Fruit fly (Drosophila melanogaster) whole organism, embryonic: ENCODE measurements around the gene sordd2.
A peak's percentile ranks its signal among the peaks of the same experiment; 100 is the strongest.

Experiments used
- CG10366 ChIP-seq: fragments of 200-800 bp; sonication (Bioruptor generic); IDR thresholded peaks from 2 replicates; pipeline ENCODE4 v1.3.6; 2022; ENCODE audit warnings: missing biosample characterization, missing genetic modification characterization
- CG12155 ChIP-seq: fragments of 200-800 bp; sonication (Bioruptor generic); optimal IDR thresholded peaks from 3 replicates; lab custom pipeline; 2016; ENCODE audit warnings: missing biosample characterization, missing genetic modification characterization
- CG1233 ChIP-seq: fragments of 200-800 bp; sonication (Bioruptor generic); optimal IDR thresholded peaks from 4 replicates; lab custom pipeline; 2018; ENCODE audit warnings: missing biosample characterization, mild to moderate bottlenecking, missing genetic modification characterization
- CG14014 ChIP-seq: fragments of 200-800 bp; sonication (Bioruptor generic); IDR thresholded peaks from 2 replicates; pipeline ENCODE4 v1.3.6; 2022; ENCODE audit warnings: missing biosample characterization, missing genetic modification characterization
- CG14667 ChIP-seq: fragments of 200-800 bp; sonication (Bioruptor generic); IDR thresholded peaks from 2 replicates; pipeline ENCODE4 v1.3.6; 2022; ENCODE audit warnings: missing biosample characterization, missing genetic modification characterization
- CG17186 ChIP-seq: fragments of 200-800 bp; sonication (Bioruptor generic); optimal IDR thresholded peaks from 3 replicates; lab custom pipeline; 2017; ENCODE audit warnings: missing biosample characterization, missing genetic modification reagents, missing genetic modification characterization
- CG17328 ChIP-seq: fragments of 200-800 bp; sonication (Bioruptor generic); IDR thresholded peaks from 2 replicates; pipeline ENCODE4 v1.3.6; 2022; ENCODE audit warnings: missing biosample characterization, missing genetic modification characterization
- CG17385 ChIP-seq: fragments of 200-800 bp; sonication (Bioruptor generic); optimal IDR thresholded peaks from 3 replicates; lab custom pipeline; 2018; ENCODE audit warnings: missing biosample characterization, mild to moderate bottlenecking, missing genetic modification characterization
- CG17829 ChIP-seq: fragments of 200-800 bp; optimal IDR thresholded peaks from 2 replicates; lab custom pipeline; 2019; ENCODE audit warnings: missing biosample characterization, mild to moderate bottlenecking, missing genetic modification characterization, moderate library complexity
- CG17912 ChIP-seq: fragments of 200-800 bp; sonication (Bioruptor generic); optimal IDR thresholded peaks from 2 replicates; lab custom pipeline; 2018; ENCODE audit warnings: missing biosample characterization, mild to moderate bottlenecking, missing genetic modification characterization
- CG1792 ChIP-seq: fragments of 200-800 bp; sonication (Bioruptor generic); optimal IDR thresholded peaks from 2 replicates; lab custom pipeline; 2016; ENCODE audit warnings: missing biosample characterization, missing genetic modification characterization
- CG2875 ChIP-seq: fragments of 200-800 bp; sonication (Bioruptor generic); optimal IDR thresholded peaks from 2 replicates; lab custom pipeline; 2017; ENCODE audit warnings: missing biosample characterization, mild to moderate bottlenecking, missing genetic modification characterization, missing genetic modification reagents
- CG33557 ChIP-seq: fragments of 200-800 bp; sonication (Bioruptor generic); optimal IDR thresholded peaks from 2 replicates; lab custom pipeline; 2019; ENCODE audit warnings: missing biosample characterization, mild to moderate bottlenecking, missing genetic modification characterization, moderate library complexity
- CG3847 ChIP-seq: fragments of 200-800 bp; sonication (Bioruptor generic); IDR thresholded peaks from 2 replicates; pipeline ENCODE4 v1.3.6; 2022; ENCODE audit warnings: missing biosample characterization, missing genetic modification characterization
- CG4404 ChIP-seq: fragments of 200-800 bp; sonication (Bioruptor generic); IDR thresholded peaks from 2 replicates; pipeline ENCODE4 v1.3.6; 2022; ENCODE audit warnings: missing biosample characterization, missing genetic modification characterization
- CG7271 ChIP-seq: fragments of 200-800 bp; sonication (Bioruptor generic); optimal IDR thresholded peaks from 2 replicates; lab custom pipeline; 2018; ENCODE audit warnings: missing biosample characterization, mild to moderate bottlenecking, missing genetic modification characterization, moderate library complexity
- CG7357 ChIP-seq: fragments of 200-800 bp; sonication (Bioruptor generic); IDR thresholded peaks from 3 replicates; pipeline ENCODE4 v1.3.6; 2022; ENCODE audit warnings: missing biosample characterization, missing genetic modification characterization
- CG7372 ChIP-seq: fragments of 200-800 bp; sonication (Bioruptor generic); IDR thresholded peaks from 2 replicates; pipeline ENCODE4 v1.3.6; 2022; ENCODE audit warnings: missing biosample characterization, missing genetic modification characterization
- Chrac-16 ChIP-seq: fragments of 200-800 bp; sonication (Bioruptor generic); optimal IDR thresholded peaks from 3 replicates; lab custom pipeline; 2016; ENCODE audit warnings: missing biosample characterization, missing genetic modification characterization
- D19A ChIP-seq: fragments of 200-800 bp; optimal IDR thresholded peaks from 3 replicates; lab custom pipeline; 2019; ENCODE audit warnings: missing biosample characterization, mild to moderate bottlenecking, missing genetic modification characterization, moderate library complexity
- Dip3 ChIP-seq: fragments of 200-800 bp; sonication (Bioruptor generic); optimal IDR thresholded peaks from 3 replicates; lab custom pipeline; 2016; ENCODE audit warnings: missing biosample characterization, missing genetic modification characterization
- Doc3 ChIP-seq: fragments of 200-800 bp; sonication (Bioruptor generic); IDR thresholded peaks from 3 replicates; pipeline ENCODE4 v1.3.6; 2022; ENCODE audit warnings: missing biosample characterization, missing genetic modification characterization; ENCODE audit not compliant: partially characterized antibody
- Fer3 ChIP-seq: fragments of 200-800 bp; sonication (Bioruptor generic); optimal IDR thresholded peaks from 2 replicates; lab custom pipeline; 2018; ENCODE audit warnings: missing biosample characterization, mild to moderate bottlenecking, missing genetic modification characterization, moderate library complexity
- Hsf ChIP-seq: fragments of 200-800 bp; sonication (Bioruptor generic); optimal IDR thresholded peaks from 3 replicates; lab custom pipeline; 2016; ENCODE audit warnings: missing biosample characterization, missing genetic modification characterization
- MBD-R2 ChIP-seq: fragments of 200-800 bp; sonication (Bioruptor generic); IDR thresholded peaks from 2 replicates; pipeline ENCODE4 v1.3.6; 2022; ENCODE audit warnings: missing biosample characterization, missing genetic modification characterization
- NfI ChIP-seq: fragments of 200-800 bp; sonication (Bioruptor generic); optimal IDR thresholded peaks from 3 replicates; lab custom pipeline; 2018; ENCODE audit warnings: missing biosample characterization, mild to moderate bottlenecking, missing genetic modification characterization, moderate library complexity
- Oaz ChIP-seq: fragments of 200-800 bp; sonication (Bioruptor generic); IDR thresholded peaks from 2 replicates; pipeline ENCODE4 v1.3.6; 2022; ENCODE audit warnings: missing biosample characterization, missing genetic modification characterization
- Sry-δ ChIP-seq: fragments of 200-800 bp; sonication (Bioruptor generic); optimal IDR thresholded peaks from 2 replicates; lab custom pipeline; 2016; ENCODE audit warnings: missing biosample characterization, missing genetic modification characterization
- Taf1 ChIP-seq: fragments of 200-800 bp; sonication (Bioruptor generic); IDR thresholded peaks from 2 replicates; pipeline ENCODE4 v1.3.6; 2022; ENCODE audit warnings: missing biosample characterization, missing genetic modification characterization
- aop ChIP-seq: fragments of 200-800 bp; sonication (Bioruptor generic); IDR thresholded peaks from 2 replicates; pipeline ENCODE4 v1.3.6; 2022; ENCODE audit warnings: missing biosample characterization, missing genetic modification characterization
- ap ChIP-seq: fragments of 200-800 bp; sonication (Bioruptor generic); IDR thresholded peaks from 2 replicates; pipeline ENCODE4 v1.3.6; 2022; ENCODE audit warnings: missing biosample characterization, missing genetic modification characterization
- bab2 ChIP-seq: fragments of 200-800 bp; sonication (Bioruptor generic); optimal IDR thresholded peaks from 2 replicates; lab custom pipeline; 2016; ENCODE audit warnings: missing biosample characterization, missing genetic modification characterization
- croc ChIP-seq: fragments of 200-800 bp; sonication (Bioruptor generic); conservative IDR thresholded peaks from 3 replicates; pipeline ENCODE4 v1.3.6; 2022; ENCODE audit warnings: missing biosample characterization, missing genetic modification characterization
- dmrt11E ChIP-seq: fragments of 200-800 bp; sonication (Bioruptor generic); optimal IDR thresholded peaks from 3 replicates; lab custom pipeline; 2018; ENCODE audit warnings: missing biosample characterization, mild to moderate bottlenecking, missing genetic modification characterization, moderate library complexity
- dpn ChIP-seq, 2 experiments: fragments of 200-800 bp; sonication (Bioruptor generic); optimal IDR thresholded peaks; 3 replicates each; lab custom pipeline; 2016; ENCODE audit warnings: missing biosample characterization in 2 of 2, missing genetic modification characterization in 2 of 2
- dysf ChIP-seq: fragments of 200-800 bp; sonication (Bioruptor generic); IDR thresholded peaks from 3 replicates; pipeline ENCODE4 v1.3.6; 2022; ENCODE audit warnings: missing biosample characterization, missing genetic modification characterization
- exex ChIP-seq: fragments of 200-800 bp; sonication (Bioruptor generic); optimal IDR thresholded peaks from 4 replicates; lab custom pipeline; 2018; ENCODE audit warnings: missing biosample characterization, mild to moderate bottlenecking, missing genetic modification characterization, moderate library complexity
- fd96Cb ChIP-seq: fragments of 200-800 bp; sonication (Bioruptor generic); optimal IDR thresholded peaks from 2 replicates; lab custom pipeline; 2018; ENCODE audit warnings: missing biosample characterization, mild to moderate bottlenecking, missing genetic modification characterization, moderate library complexity
- hbn ChIP-seq: fragments of 200-800 bp; sonication (Bioruptor generic); IDR thresholded peaks from 2 replicates; pipeline ENCODE4 v1.3.6; 2022; ENCODE audit warnings: missing biosample characterization, missing genetic modification characterization; ENCODE audit not compliant: partially characterized antibody
- kay ChIP-seq: fragments of 200-800 bp; sonication (Bioruptor generic); optimal IDR thresholded peaks from 2 replicates; lab custom pipeline; 2016; ENCODE audit warnings: missing biosample characterization, missing genetic modification characterization
- lab ChIP-seq: fragments of 200-800 bp; sonication (Bioruptor generic); optimal IDR thresholded peaks from 3 replicates; lab custom pipeline; 2017; ENCODE audit warnings: missing biosample characterization, missing genetic modification characterization, mild to moderate bottlenecking, moderate library complexity, missing genetic modification reagents
- lola ChIP-seq, 3 experiments: fragments of >200 bp in 2 of 3; fragments of 200-800 bp in 1 of 3; sonication (Bioruptor generic) in 1 of 3; optimal IDR thresholded peaks; 2 replicates each; lab custom pipeline; 2017 to 2019; ENCODE audit warnings: missing biosample characterization in 3 of 3, missing genetic modification characterization in 3 of 3, mild to moderate bottlenecking in 1 of 3, moderate library complexity in 1 of 3
- nerfin-2 ChIP-seq: fragments of 200-800 bp; sonication (Bioruptor generic); IDR thresholded peaks from 2 replicates; pipeline ENCODE4 v1.3.6; 2022; ENCODE audit warnings: missing biosample characterization, missing genetic modification characterization; ENCODE audit not compliant: partially characterized antibody
- pum ChIP-seq: fragments of 200-800 bp; sonication (Bioruptor generic); optimal IDR thresholded peaks from 2 replicates; lab custom pipeline; 2016; ENCODE audit warnings: missing biosample characterization, missing genetic modification characterization
- sd ChIP-seq: fragments of 200-800 bp; sonication (Bioruptor generic); optimal IDR thresholded peaks from 3 replicates; lab custom pipeline; 2018; ENCODE audit warnings: missing biosample characterization, mild to moderate bottlenecking, missing genetic modification characterization, moderate library complexity
- slbo ChIP-seq: fragments of 200-800 bp; sonication (Bioruptor generic); IDR thresholded peaks from 2 replicates; pipeline ENCODE4 v1.3.6; 2022; ENCODE audit warnings: missing biosample characterization, missing genetic modification characterization
- sna ChIP-seq: fragments of 200-800 bp; sonication (Bioruptor generic); IDR thresholded peaks from 2 replicates; pipeline ENCODE4 v1.3.6; 2022; ENCODE audit warnings: missing biosample characterization, missing genetic modification characterization; ENCODE audit not compliant: partially characterized antibody
- sob ChIP-seq: fragments of 200-800 bp; sonication (Bioruptor generic); IDR thresholded peaks from 2 replicates; pipeline ENCODE4 v1.3.6; 2022; ENCODE audit warnings: missing biosample characterization, missing genetic modification characterization
- tna ChIP-seq: fragments of 200-800 bp; sonication (Bioruptor generic); IDR thresholded peaks from 2 replicates; pipeline ENCODE4 v1.3.6; 2022; ENCODE audit warnings: missing biosample characterization, missing genetic modification characterization; ENCODE audit not compliant: partially characterized antibody
- tx ChIP-seq: fragments of 200-800 bp; sonication (Bioruptor generic); optimal IDR thresholded peaks from 2 replicates; lab custom pipeline; 2016; ENCODE audit warnings: missing biosample characterization, missing genetic modification characterization

Gene sordd2

DNA sequence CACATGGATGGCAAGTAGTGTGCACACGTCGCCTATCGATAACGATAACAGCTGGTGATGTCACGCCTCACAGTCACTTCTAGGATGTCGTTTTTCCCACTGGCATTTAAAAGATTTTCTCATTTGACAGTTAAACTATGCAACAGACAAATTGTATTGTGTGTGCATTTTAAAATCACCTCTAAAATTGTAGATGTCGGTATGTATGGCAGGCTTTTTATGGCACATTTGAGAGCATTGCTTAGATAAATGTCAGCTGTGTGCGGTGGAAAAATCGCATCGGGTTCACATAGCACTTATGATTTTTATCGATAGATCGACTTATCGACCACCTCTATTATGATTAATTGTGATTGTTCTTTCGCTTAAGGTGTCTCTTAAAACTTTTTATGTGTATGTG, 45.2 kb upstream of the sordd2 start, which contains the start of the genes ArgRS and CG8578 (continued):
- TF ChIP-seq CG7357 (GFP tag; lab: Robert Waterston, UW), result peak; percentile 98
- TF ChIP-seq Hsf (GFP tag; lab: Kevin White, UChicago), result peak; percentile 37
- peak; percentile 71 for TF ChIP-seq CG1233 (GFP tag; lab: Kevin White, UChicago)
- TF ChIP-seq CG17912 (GFP tag; lab: Kevin White, UChicago), result no peak
- no peak; the same call in 1 of the 2 replicates for TF ChIP-seq CG14667
- TF ChIP-seq CG17328 (GFP tag; lab: Robert Waterston, UW), result peak; percentile 27; the same call in 1 of the 2 replicates
- peak; percentile 77 for TF ChIP-seq sna (GFP tag; lab: Robert Waterston, UW)
- peak; percentile 62 to 88 for TF ChIP-seq dpn (GFP tag; optimal IDR thresholded peaks at IDR 0.05; lab: Kevin White, UChicago)
- TF ChIP-seq CG17186, result peak; percentile 66
- TF ChIP-seq dmrt11E (tag; lab: Kevin White, UChicago), result peak; percentile 12
- TF ChIP-seq CG2875 (GFP tag; lab: Kevin White, UChicago), result no peak
- TF ChIP-seq lab, result no peak
- TF ChIP-seq CG3847, result no peak
- TF ChIP-seq Chrac-16 (GFP tag; lab: Kevin White, UChicago), result peak; percentile 27
- TF ChIP-seq dysf, result peak; percentile 84; the same call in 1 of the 3 replicates
- peak; percentile 77 for TF ChIP-seq CG7372 (GFP tag; lab: Robert Waterston, UW)
- TF ChIP-seq tx (GFP tag; lab: Kevin White, UChicago), result peak; percentile 19
- peak; percentile 72 for TF ChIP-seq slbo
- peak; percentile 58; the same call in 1 of the 2 replicates for TF ChIP-seq Taf1 (GFP tag; lab: Robert Waterston, UW)
- no peak for TF ChIP-seq ap (GFP tag; lab: Robert Waterston, UW)
- no peak for TF ChIP-seq aop
- TF ChIP-seq nerfin-2, result peak; percentile 81
- peak; percentile 21 for TF ChIP-seq CG1792
- peak; percentile 30 for TF ChIP-seq CG33557 (GFP tag; lab: Kevin White, UChicago)
- no peak for TF ChIP-seq CG12155 (GFP tag; lab: Kevin White, UChicago)
- peak; percentile 74 for TF ChIP-seq CG17829 (tag; lab: Kevin White, UChicago)
- peak; percentile 61 for TF ChIP-seq Doc3 (GFP tag; lab: Robert Waterston, UW)
- TF ChIP-seq kay (GFP tag; lab: Kevin White, UChicago), result peak; percentile 80
- TF ChIP-seq CG4404, result peak; percentile 67
- peak; percentile 13 for TF ChIP-seq Dip3 (GFP tag; lab: Kevin White, UChicago)
- peak; percentile 75; the same call in 1 of the 2 replicates for TF ChIP-seq hbn
- TF ChIP-seq NfI (GFP tag; lab: Kevin White, UChicago), result no peak
- peak; percentile 40; the same call in 1 of the 3 replicates for TF ChIP-seq croc
- TF ChIP-seq Oaz, result peak; percentile 15; the same call in 1 of the 2 replicates
- peak in 1 of 3 experiments; percentile 26 for TF ChIP-seq lola (GFP tag; optimal IDR thresholded peaks at IDR 0.05; lab: Kevin White, UChicago)
- TF ChIP-seq MBD-R2 (GFP tag; lab: Robert Waterston, UW), result peak; percentile 75
- TF ChIP-seq CG7271 (tag; lab: Kevin White, UChicago), result no peak
- TF ChIP-seq sob (GFP tag; lab: Robert Waterston, UW), result peak; percentile 48
- peak; percentile 29 for TF ChIP-seq exex (tag; lab: Kevin White, UChicago)
- TF ChIP-seq fd96Cb (tag; lab: Kevin White, UChicago), result peak; percentile 12
- TF ChIP-seq CG14014 (GFP tag; lab: Robert Waterston, UW), result no peak; the same call in 1 of the 2 replicates
- peak; percentile 22 for TF ChIP-seq CG17385 (GFP tag; lab: Kevin White, UChicago)
- peak; percentile 67; the same call in 1 of the 2 replicates for TF ChIP-seq tna (GFP tag; lab: Robert Waterston, UW)
- TF ChIP-seq D19A (tag; lab: Kevin White, UChicago), result no peak
- TF ChIP-seq sd (tag; lab: Kevin White, UChicago), result no peak
- TF ChIP-seq bab2 (GFP tag; lab: Kevin White, UChicago), result peak; percentile 84
- peak; percentile 89 for TF ChIP-seq pum (GFP tag; lab: Kevin White, UChicago)
- peak; percentile 94 for TF ChIP-seq Sry-δ
- 0 out of 2 replicates have a peak, but pooled peaks have one; percentile 51 for TF ChIP-seq CG10366
- TF ChIP-seq Fer3 (tag; lab: Kevin White, UChicago), result peak; percentile 15
